Worm (Caenorhabditis elegans) whole organism, young adult: ENCODE results near the gene C25A8.1.
A peak's percentile ranks its signal among the peaks of the same experiment; 100 is the strongest.

Experiments
- B0019.2 ChIP-seq: fragments of 200-800 bp; sonication (Bioruptor generic); conservative IDR thresholded peaks from 2 replicates; pipeline ENCODE4 v1.3.6; 2022; ENCODE audit warnings: missing genetic modification reagents, missing genetic modification characterization, missing compliant biosample characterization
- B0336.3 ChIP-seq: fragments of 200-800 bp; sonication (Bioruptor generic); IDR thresholded peaks from 2 replicates; pipeline ENCODE4 v1.3.6; 2022; ENCODE audit warnings: missing genetic modification characterization, missing compliant biosample characterization
- C06A6.2 ChIP-seq: fragments of 200-800 bp; sonication (Bioruptor generic); conservative IDR thresholded peaks from 2 replicates; pipeline ENCODE4 v1.3.6; 2022; ENCODE audit warnings: missing genetic modification characterization, missing compliant biosample characterization
- D2030.7 ChIP-seq: fragments of 200-800 bp; sonication (Bioruptor generic); IDR thresholded peaks from 2 replicates; pipeline ENCODE4 v1.3.6; 2022; ENCODE audit warnings: missing genetic modification reagents, missing genetic modification characterization, missing compliant biosample characterization
- F37B4.10 ChIP-seq: fragments of 200-800 bp; sonication (Bioruptor generic); IDR thresholded peaks from 2 replicates; pipeline ENCODE4 v1.3.6; 2022; ENCODE audit warnings: missing genetic modification characterization, missing compliant biosample characterization
- F52B5.7 ChIP-seq: sonication (generic microtip); optimal IDR thresholded peaks from 2 replicates; lab custom pipeline; 2016; ENCODE audit warnings: mild to moderate bottlenecking, missing genetic modification characterization, missing compliant biosample characterization
- F55B11.4 ChIP-seq: sonication (generic microtip); optimal IDR thresholded peaks from 2 replicates; lab custom pipeline; 2016; ENCODE audit warnings: missing compliant biosample characterization, missing genetic modification characterization, borderline replicate concordance; ENCODE audit not compliant: insufficient read depth
- T07F8.4 ChIP-seq: sonication (generic microtip); optimal IDR thresholded peaks from 2 replicates; lab custom pipeline; 2016; ENCODE audit warnings: mild to moderate bottlenecking, missing genetic modification characterization, moderate library complexity, missing compliant biosample characterization
- Y53F4B.3 ChIP-seq: fragments of 200-800 bp; sonication (Bioruptor generic); IDR thresholded peaks from 2 replicates; pipeline ENCODE4 v1.3.6; 2022; ENCODE audit warnings: missing genetic modification reagents, missing genetic modification characterization, missing compliant biosample characterization
- Y53G8AR.9 ChIP-seq: fragments of 200-800 bp; sonication (Bioruptor generic); conservative IDR thresholded peaks from 2 replicates; pipeline ENCODE4 v1.3.6; 2022; ENCODE audit warnings: missing genetic modification reagents, missing genetic modification characterization, missing compliant biosample characterization
- Y95B8A.8 ChIP-seq: fragments of 200-800 bp; sonication (Bioruptor generic); IDR thresholded peaks from 2 replicates; pipeline ENCODE4 v1.3.6; 2022; ENCODE audit warnings: missing genetic modification reagents, missing genetic modification characterization, missing compliant biosample characterization
- ZK185.1 ChIP-seq: sonication (generic microtip); optimal IDR thresholded peaks from 2 replicates; lab custom pipeline; 2016; ENCODE audit warnings: mild to moderate bottlenecking, missing genetic modification characterization, missing compliant biosample characterization; ENCODE audit not compliant: poor library complexity, severe bottlenecking
- ama-1 ChIP-seq, 3 experiments: fragments of 150-350 bp in 1 of 3; sonication (generic microtip) in 2 of 3; optimal IDR thresholded peaks; 2 replicates each; lab custom pipeline; 2014 to 2018; ENCODE audit warnings: missing biosample characterization in 2 of 3, missing genetic modification characterization in 2 of 3, missing genetic modification reagents in 2 of 3
- athp-1 ChIP-seq: sonication (generic microtip); optimal IDR thresholded peaks from 2 replicates; lab custom pipeline; 2017; ENCODE audit warnings: mild to moderate bottlenecking, missing genetic modification characterization, missing compliant biosample characterization
- attf-5 ChIP-seq: fragments of 200-800 bp; sonication (Bioruptor generic); optimal IDR thresholded peaks from 2 replicates; lab custom pipeline; 2018; ENCODE audit warnings: mild to moderate bottlenecking, missing genetic modification characterization, missing compliant biosample characterization
- attf-6 ChIP-seq: fragments of 200-800 bp; sonication (Bioruptor generic); IDR thresholded peaks from 2 replicates; pipeline ENCODE4 v1.3.6; 2022; ENCODE audit warnings: missing genetic modification reagents, missing genetic modification characterization, missing compliant biosample characterization
- cebp-1 ChIP-seq, 2 experiments: fragments of 200-800 bp in 1 of 2; sonication (Bioruptor generic) in 1 of 2; sonication (generic microtip) in 1 of 2; IDR thresholded peaks in 1 of 2; optimal IDR thresholded peaks in 1 of 2; 2 replicates each; pipeline versions ENCODE4 v1.3.6 to Lab custom; 2017 to 2022; ENCODE audit warnings: missing compliant biosample characterization in 2 of 2, missing genetic modification characterization in 2 of 2, mild to moderate bottlenecking in 1 of 2, missing genetic modification reagents in 1 of 2, moderate library complexity in 1 of 2
- chd-7 ChIP-seq: sonication (generic microtip); optimal IDR thresholded peaks from 2 replicates; lab custom pipeline; 2016; ENCODE audit warnings: mild to moderate bottlenecking, missing genetic modification characterization, moderate library complexity, missing compliant biosample characterization
- dox-1 ChIP-seq: fragments of 200-800 bp; sonication (Bioruptor generic); IDR thresholded peaks from 2 replicates; pipeline ENCODE4 v1.3.6; 2022; ENCODE audit warnings: missing genetic modification reagents, missing genetic modification characterization, missing compliant biosample characterization
- dpl-1 ChIP-seq: fragments of 150-350 bp; optimal IDR thresholded peaks from 2 replicates; lab custom pipeline; 2014; ENCODE audit warnings: missing biosample characterization, missing genetic modification reagents, missing genetic modification characterization
- efl-1 ChIP-seq: fragments of 150-350 bp; optimal IDR thresholded peaks from 2 replicates; lab custom pipeline; 2014; ENCODE audit warnings: missing biosample characterization, missing genetic modification reagents, missing genetic modification characterization
- egl-44 ChIP-seq: fragments of 200-800 bp; sonication (Bioruptor generic); IDR thresholded peaks from 2 replicates; pipeline ENCODE4 v1.3.6; 2022; ENCODE audit warnings: missing genetic modification reagents, missing genetic modification characterization, missing compliant biosample characterization
- egrh-3 ChIP-seq: fragments of 200-800 bp; sonication (Bioruptor generic); IDR thresholded peaks from 2 replicates; pipeline ENCODE4 v1.3.6; 2022; ENCODE audit warnings: missing genetic modification reagents, missing genetic modification characterization, missing compliant biosample characterization
- ekl-4 ChIP-seq: fragments of 200-800 bp; sonication (Bioruptor generic); IDR thresholded peaks from 2 replicates; pipeline ENCODE4 v1.3.6; 2022; ENCODE audit warnings: missing genetic modification reagents, missing genetic modification characterization, missing compliant biosample characterization
- him-1 ChIP-seq: sonication (generic microtip); optimal IDR thresholded peaks from 2 replicates; lab custom pipeline; 2016; ENCODE audit warnings: missing genotype, missing genetic modification reagents, missing genetic modification characterization, missing compliant biosample characterization
- hlh-12 ChIP-seq: sonication (generic microtip); optimal IDR thresholded peaks from 2 replicates; lab custom pipeline; 2016; ENCODE audit warnings: missing genetic modification characterization, missing compliant biosample characterization
- hmg-1.2 ChIP-seq: fragments of 200-800 bp; sonication (Bioruptor generic); IDR thresholded peaks from 2 replicates; pipeline ENCODE4 v1.3.6; 2022; ENCODE audit warnings: missing genetic modification reagents, missing genetic modification characterization, missing compliant biosample characterization
- let-526 ChIP-seq: fragments of 200-800 bp; sonication (Bioruptor generic); IDR thresholded peaks from 2 replicates; pipeline ENCODE4 v1.3.6; 2022; ENCODE audit warnings: missing genetic modification reagents, missing genetic modification characterization, missing compliant biosample characterization
- lin-35 ChIP-seq, 3 experiments: fragments of 150-350 bp in 2 of 3; sonication (generic microtip) in 1 of 3; optimal IDR thresholded peaks; 2 replicates each; lab custom pipeline; 2014 to 2018; ENCODE audit warnings: missing biosample characterization in 3 of 3, missing genetic modification characterization in 3 of 3, missing genetic modification reagents in 3 of 3
- lin-40 ChIP-seq: sonication (generic microtip); optimal IDR thresholded peaks from 2 replicates; lab custom pipeline; 2016; ENCODE audit warnings: missing genetic modification characterization, mild to moderate bottlenecking, missing compliant biosample characterization, missing genotype, missing genetic modification reagents
- lin-54 ChIP-seq: fragments of 200-800 bp; sonication (Bioruptor generic); optimal IDR thresholded peaks from 2 replicates; lab custom pipeline; 2018; ENCODE audit warnings: mild to moderate bottlenecking, missing genetic modification characterization, missing compliant biosample characterization
- madf-3 ChIP-seq: fragments of 200-800 bp; sonication (Bioruptor generic); IDR thresholded peaks from 2 replicates; pipeline ENCODE4 v1.3.6; 2022; ENCODE audit warnings: missing genetic modification reagents, missing genetic modification characterization, missing compliant biosample characterization
- mcd-1 ChIP-seq: fragments of 200-800 bp; sonication (Bioruptor generic); IDR thresholded peaks from 2 replicates; pipeline ENCODE4 v1.3.6; 2022; ENCODE audit warnings: missing genetic modification reagents, missing genetic modification characterization, missing compliant biosample characterization
- mes-4 ChIP-seq: sonication (generic microtip); optimal IDR thresholded peaks from 2 replicates; lab custom pipeline; 2016; ENCODE audit warnings: missing genotype, missing genetic modification characterization, missing compliant biosample characterization
- nfya-1 ChIP-seq: sonication (generic microtip); optimal IDR thresholded peaks from 2 replicates; lab custom pipeline; 2017; ENCODE audit warnings: antibody characterized with exemption, missing compliant biosample characterization, missing genetic modification characterization, borderline replicate concordance; ENCODE audit not compliant: insufficient read depth
- nfyb-1 ChIP-seq: fragments of 200-800 bp; sonication (Bioruptor generic); IDR thresholded peaks from 2 replicates; pipeline ENCODE4 v1.3.6; 2022; ENCODE audit warnings: missing genetic modification reagents, missing genetic modification characterization, missing compliant biosample characterization
- nhr-120 ChIP-seq: fragments of 200-800 bp; sonication (Bioruptor generic); IDR thresholded peaks from 2 replicates; pipeline ENCODE4 v1.3.6; 2022; ENCODE audit warnings: missing genetic modification characterization, missing compliant biosample characterization
- nhr-90 ChIP-seq: sonication (generic microtip); optimal IDR thresholded peaks from 2 replicates; lab custom pipeline; 2016; ENCODE audit warnings: missing genotype, mild to moderate bottlenecking, missing genetic modification characterization, missing compliant biosample characterization
- rcor-1 ChIP-seq: fragments of 200-800 bp; sonication (Bioruptor generic); IDR thresholded peaks from 2 replicates; pipeline ENCODE4 v1.3.6; 2022; ENCODE audit warnings: missing genetic modification reagents, missing genetic modification characterization, missing compliant biosample characterization
- sdz-38 ChIP-seq: sonication (generic microtip); optimal IDR thresholded peaks from 2 replicates; lab custom pipeline; 2016; ENCODE audit warnings: missing genotype, missing genetic modification characterization, missing compliant biosample characterization
- snpc-1.1 ChIP-seq: sonication (generic microtip); optimal IDR thresholded peaks from 2 replicates; lab custom pipeline; 2017; ENCODE audit warnings: missing genetic modification characterization, mild to moderate bottlenecking, missing compliant biosample characterization, antibody characterized with exemption, moderate library complexity, missing genotype, missing genetic modification reagents; ENCODE audit not compliant: insufficient read depth
- snpc-1.3 ChIP-seq: sonication (generic microtip); optimal IDR thresholded peaks from 2 replicates; lab custom pipeline; 2017; ENCODE audit warnings: missing genetic modification characterization, mild to moderate bottlenecking, missing compliant biosample characterization, antibody characterized with exemption, moderate library complexity, missing genotype, missing genetic modification reagents; ENCODE audit not compliant: insufficient read depth
- unc-62 ChIP-seq: fragments of 150-350 bp; optimal IDR thresholded peaks from 2 replicates; lab custom pipeline; 2014; ENCODE audit warnings: missing biosample characterization, missing genetic modification reagents, missing genetic modification characterization
- ztf-18 ChIP-seq: sonication (generic microtip); optimal IDR thresholded peaks from 2 replicates; lab custom pipeline; 2016; ENCODE audit warnings: missing genotype, mild to moderate bottlenecking, missing genetic modification characterization, missing compliant biosample characterization
- ztf-22 ChIP-seq: fragments of 200-800 bp; sonication (Bioruptor generic); optimal IDR thresholded peaks from 2 replicates; lab custom pipeline; 2018; ENCODE audit warnings: mild to moderate bottlenecking, missing genetic modification characterization, moderate library complexity, missing compliant biosample characterization
- ztf-28 ChIP-seq: fragments of 200-800 bp; sonication (Bioruptor generic); IDR thresholded peaks from 2 replicates; pipeline ENCODE4 v1.3.6; 2022; ENCODE audit warnings: missing genetic modification reagents, missing genetic modification characterization, missing compliant biosample characterization

C25A8.1 gene

DNA sequence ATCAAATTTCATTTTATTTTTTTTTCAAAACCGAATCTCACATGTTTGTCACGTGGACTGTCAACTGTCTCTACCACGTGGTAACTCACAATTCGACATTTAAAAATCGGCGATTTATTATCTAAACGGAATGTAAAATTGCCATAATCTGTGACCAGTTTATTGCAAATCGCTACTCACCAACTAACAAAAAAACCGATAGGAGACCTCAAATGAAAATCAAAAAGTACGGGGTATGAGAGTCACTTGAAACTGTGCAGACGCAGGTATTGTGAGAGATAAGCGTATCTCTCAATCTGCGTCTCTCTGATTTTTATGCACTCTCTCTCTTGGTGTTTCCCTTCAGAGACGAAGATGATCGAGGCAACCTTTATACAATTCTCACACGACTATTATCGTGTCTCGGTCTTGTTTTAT, 36.8 kb downstream of the C25A8.1 start (continued):
- no peak for TF ChIP-seq nfya-1
- TF ChIP-seq cebp-1 (GFP tag; IDR thresholded peaks at IDR 0.05; lab: Robert Waterston, UW): no peak
- peak; percentile 68 for TF ChIP-seq cebp-1 (tag; optimal IDR thresholded peaks at IDR 0.05; lab: Kevin White, UChicago)
- no peak for TF ChIP-seq mcd-1 (GFP tag; lab: Robert Waterston, UW)
- no peak for TF ChIP-seq Y95B8A.8 (GFP tag; lab: Robert Waterston, UW)
- no peak for TF ChIP-seq Y53F4B.3 (GFP tag; lab: Robert Waterston, UW)
- no peak for TF ChIP-seq T07F8.4 (tag; lab: Kevin White, UChicago)
- TF ChIP-seq ztf-18 (tag; lab: Kevin White, UChicago): peak; percentile 20
- TF ChIP-seq rcor-1 (GFP tag; lab: Robert Waterston, UW): no peak
- peak; percentile 70 for TF ChIP-seq ZK185.1 (tag; lab: Kevin White, UChicago)
- TF ChIP-seq madf-3 (GFP tag; lab: Robert Waterston, UW): no peak
- TF ChIP-seq C06A6.2 (GFP tag; lab: Robert Waterston, UW): 0 out of 2 replicates have a peak, but pooled peaks have one; percentile 36
- no peak for TF ChIP-seq F55B11.4 (tag; lab: Kevin White, UChicago)
- TF ChIP-seq let-526: peak; percentile 6; the same call in 1 of the 2 replicates
- TF ChIP-seq him-1 (tag; lab: Kevin White, UChicago): no peak
- TF ChIP-seq dox-1 (GFP tag; lab: Robert Waterston, UW): peak; percentile 49; the same call in 1 of the 2 replicates
- TF ChIP-seq lin-54: peak; percentile 39
- peak; percentile 48; the same call in 1 of the 2 replicates for TF ChIP-seq B0336.3 (GFP tag; lab: Robert Waterston, UW)
- TF ChIP-seq sdz-38 (tag; lab: Kevin White, UChicago): no peak
- TF ChIP-seq F52B5.7 (tag; lab: Kevin White, UChicago): no peak
- no peak for TF ChIP-seq lin-35 (GFP tag; optimal IDR thresholded peaks at IDR 0.05; lab: Kevin White, UChicago)
- TF ChIP-seq B0019.2 (GFP tag; lab: Robert Waterston, UW): no peak
- no peak for TF ChIP-seq dpl-1 (GFP tag; lab: Kevin White, UChicago)
- peak; percentile 70; the same call in 1 of the 2 replicates for TF ChIP-seq hmg-1.2 (GFP tag; lab: Robert Waterston, UW)
- no peak for TF ChIP-seq mes-4 (tag; lab: Kevin White, UChicago)
- TF ChIP-seq hlh-12 (tag; lab: Kevin White, UChicago): no peak
- TF ChIP-seq snpc-1.1 (tag; lab: Kevin White, UChicago): no peak
- no peak for TF ChIP-seq efl-1 (GFP tag; lab: Kevin White, UChicago)
- TF ChIP-seq athp-1: no peak
- TF ChIP-seq nfyb-1 (GFP tag; lab: Robert Waterston, UW): no peak
- no peak for TF ChIP-seq ekl-4 (GFP tag; lab: Robert Waterston, UW)
- 0 out of 2 replicates have a peak, but pooled peaks have one; percentile 8 for TF ChIP-seq egl-44 (GFP tag; lab: Robert Waterston, UW)
- no peak for TF ChIP-seq unc-62 (GFP tag; lab: Kevin White, UChicago)
- TF ChIP-seq nhr-120 (GFP tag; lab: Robert Waterston, UW): no peak
- peak; percentile 73 for TF ChIP-seq attf-5 (GFP tag; lab: Kevin White, UChicago)
- 0 out of 2 replicates have a peak, but pooled peaks have one; percentile 19 for TF ChIP-seq Y53G8AR.9 (GFP tag; lab: Robert Waterston, UW)
- peak; percentile 83 for TF ChIP-seq chd-7 (tag; lab: Kevin White, UChicago)
- peak; percentile 75 for TF ChIP-seq ztf-22 (GFP tag; lab: Kevin White, UChicago)
- no peak for TF ChIP-seq attf-6
- TF ChIP-seq snpc-1.3 (tag; lab: Kevin White, UChicago): no peak
- TF ChIP-seq lin-40 (tag; lab: Kevin White, UChicago): peak; percentile 74
- peak; percentile 62 for TF ChIP-seq ama-1 (optimal IDR thresholded peaks at IDR 0.05; lab: Kevin White, UChicago)
- no peak for TF ChIP-seq ama-1 (GFP tag; optimal IDR thresholded peaks at IDR 0.05; lab: Kevin White, UChicago)
- peak; percentile 5 for TF ChIP-seq nhr-90 (tag; lab: Kevin White, UChicago)
- TF ChIP-seq ztf-28 (GFP tag; lab: Robert Waterston, UW): no peak
- no peak for TF ChIP-seq D2030.7 (GFP tag; lab: Robert Waterston, UW)
- TF ChIP-seq F37B4.10: no peak
- no peak for TF ChIP-seq egrh-3 (GFP tag; lab: Robert Waterston, UW)
- TF ChIP-seq, all 124 proteins: peak for 26
